Worm (Caenorhabditis elegans): ENCODE data around the gene nhr-57.

The nhr-57 gene

ce11 chrV:4181272-4181671, 49.6 kb downstream of the nhr-57 start:
- TF ChIP-seq madf-6 (GFP tag; IDR thresholded peaks at IDR 0.05) (peak; percentile 49), mel-28 (tag; optimal IDR thresholded peaks at IDR 0.05; ENCODE audit: borderline replicate concordance) (no peak)

- TF ChIP-seq ceh-100 (GFP tag; IDR thresholded peaks at IDR 0.05) (peak; percentile 76), athp-1 (tag; optimal IDR thresholded peaks at IDR 0.05) (no peak), let-526 (GFP tag; IDR thresholded peaks at IDR 0.05) (no peak), fkh-3 (tag; optimal IDR thresholded peaks at IDR 0.05) (no peak)
Observed at ce11 chrV:4181727-4182126, 50.0 kb downstream of the nhr-57 start.

ce11 chrV:4182546-4182945, 50.9 kb downstream of the nhr-57 start:
- TF ChIP-seq athp-1 (tag; optimal IDR thresholded peaks at IDR 0.05) (no peak), dpl-1 (GFP tag; optimal IDR thresholded peaks at IDR 0.05) (no peak), snpc-1.1 (tag; optimal IDR thresholded peaks at IDR 0.05; ENCODE audit: insufficient read depth) (peak; percentile 40), snpc-4 (GFP tag; optimal IDR thresholded peaks at IDR 0.05) (no peak), snpc-4 (tag; optimal IDR thresholded peaks at IDR 0.05) (peak in 2 of 4 experiments; percentile 86 to 89), nhr-90 (tag; optimal IDR thresholded peaks at IDR 0.05) (no peak), egrh-3 (GFP tag; IDR thresholded peaks at IDR 0.05) (peak; percentile 73), hmg-1.2 (GFP tag; IDR thresholded peaks at IDR 0.05) (peak; percentile 54), F52B5.7 (tag; optimal IDR thresholded peaks at IDR 0.05) (no peak)
